Worm (Caenorhabditis elegans) whole organism, early embryonic: Measurements from ENCODE around the gene F47G9.6.

ENCODE experiments used
- F13C5.2 ChIP-seq: sonication (generic microtip); optimal IDR thresholded peaks from 2 replicates; lab custom pipeline; 2017; ENCODE audit warnings: mild to moderate bottlenecking, missing genetic modification characterization, inconsistent platforms, missing compliant biosample characterization
- ama-1 ChIP-seq: fragments of 150-350 bp; optimal IDR thresholded peaks from 2 replicates; lab custom pipeline; 2014
- ceh-13 ChIP-seq: fragments of 200-800 bp; sonication (Bioruptor generic); optimal IDR thresholded peaks from 2 replicates; lab custom pipeline; 2018; ENCODE audit warnings: mild to moderate bottlenecking, missing genetic modification characterization, missing compliant biosample characterization
- ets-7 ChIP-seq: sonication (generic microtip); optimal IDR thresholded peaks from 2 replicates; lab custom pipeline; 2016; ENCODE audit warnings: missing genotype, missing genetic modification characterization, missing compliant biosample characterization
- hmbx-1 ChIP-seq: sonication (generic microtip); optimal IDR thresholded peaks from 2 replicates; lab custom pipeline; 2016; ENCODE audit warnings: mild to moderate bottlenecking, missing genetic modification characterization, missing compliant biosample characterization
- pes-1 ChIP-seq: fragments of 200-800 bp; sonication (Bioruptor generic); IDR thresholded peaks from 2 replicates; pipeline ENCODE4 v1.3.6; 2022; ENCODE audit warnings: missing genetic modification reagents, missing genetic modification characterization, missing compliant biosample characterization
- tbx-37 ChIP-seq: fragments of 200-800 bp; sonication (Bioruptor generic); conservative IDR thresholded peaks from 2 replicates; pipeline ENCODE4 v1.3.6; 2022; ENCODE audit warnings: missing genetic modification reagents, missing genetic modification characterization, missing compliant biosample characterization

DNA sequence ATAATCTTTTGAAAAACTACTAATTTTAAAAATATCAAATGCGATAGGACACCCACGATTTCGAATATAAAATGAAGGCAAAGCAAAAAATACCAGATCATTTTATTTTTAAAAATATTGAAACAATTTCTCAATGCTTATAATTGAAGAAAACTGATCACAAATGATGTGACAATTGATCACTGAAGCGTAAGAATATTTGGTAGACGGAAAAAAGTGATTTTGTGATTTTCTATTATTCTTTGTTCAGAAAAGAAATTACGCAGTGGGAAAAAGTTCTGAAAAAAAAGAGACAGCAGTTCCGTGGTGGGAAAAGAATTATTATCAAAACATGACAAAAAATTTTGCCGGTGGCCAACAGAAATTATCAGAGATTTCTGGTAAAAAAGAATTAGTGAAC is 30.6 kb upstream of the F47G9.6 start, which contains the start of gene T03F7.5:
- TF ChIP-seq pes-1, result no peak
- no peak for TF ChIP-seq hmbx-1
- no peak for TF ChIP-seq ama-1
- TF ChIP-seq ets-7 (tag; lab: Kevin White, UChicago), result no peak
- TF ChIP-seq F13C5.2, result no peak
- TF ChIP-seq ceh-13, result no peak
- TF ChIP-seq tbx-37 (GFP tag; lab: Robert Waterston, UW), result no peak
